Fruit fly (Drosophila melanogaster): ENCODE data around the gene CG14879.
A peak's percentile ranks its signal among the peaks of the same experiment; 100 is the strongest.

Gene CG14879

dm6 chr3R:16337053-16337385 lies 12.0 kb downstream of the CG14879 start (continued):
- peak; percentile 56 for TF ChIP-seq Camta (GFP tag; optimal IDR thresholded peaks at IDR 0.05)
- TF ChIP-seq CG13123 (GFP tag; optimal IDR thresholded peaks at IDR 0.05), result no peak
- peak; percentile 77 for TF ChIP-seq row (GFP tag; IDR thresholded peaks at IDR 0.05)
- TF ChIP-seq Dip3 (GFP tag; optimal IDR thresholded peaks at IDR 0.05), result no peak
- no peak; the same call in 2 of the 3 replicates for TF ChIP-seq Optix (GFP tag; IDR thresholded peaks at IDR 0.05)
- TF ChIP-seq CG12219 (GFP tag; optimal IDR thresholded peaks at IDR 0.05), result peak; percentile 48
- no peak for TF ChIP-seq odd (GFP tag; optimal IDR thresholded peaks at IDR 0.05)
- no peak for TF ChIP-seq seq (GFP tag; IDR thresholded peaks at IDR 0.05)
- TF ChIP-seq CG17612 (GFP tag; IDR thresholded peaks at IDR 0.05), result no peak
- TF ChIP-seq CG12236 (GFP tag; optimal IDR thresholded peaks at IDR 0.05), result peak; percentile 50
- no peak for TF ChIP-seq nerfin-1 (tag; optimal IDR thresholded peaks at IDR 0.05)
- no peak for TF ChIP-seq pzg (GFP tag; optimal IDR thresholded peaks at IDR 0.05)
- peak; percentile 61 for TF ChIP-seq CG6689 (GFP tag; IDR thresholded peaks at IDR 0.05)
- no peak for TF ChIP-seq Abd-B (GFP tag; optimal IDR thresholded peaks at IDR 0.05)
- TF ChIP-seq dan (GFP tag; IDR thresholded peaks at IDR 0.05), result peak; percentile 78
- 0 out of 3 replicates have a peak, but pooled peaks have one; percentile 5 for TF ChIP-seq dysf (GFP tag; IDR thresholded peaks at IDR 0.05)
- TF ChIP-seq ewg (GFP tag; optimal IDR thresholded peaks at IDR 0.05), result no peak
- no peak for TF ChIP-seq Dp (GFP tag; optimal IDR thresholded peaks at IDR 0.05)
- peak; percentile 2 for TF ChIP-seq CG1529 (GFP tag; optimal IDR thresholded peaks at IDR 0.05)
- no peak for TF ChIP-seq CG2199 (GFP tag; IDR thresholded peaks at IDR 0.05)
- peak; percentile 48; the same call in 1 of the 2 replicates for TF ChIP-seq sisA (GFP tag; IDR thresholded peaks at IDR 0.05)
- TF ChIP-seq Hmx (GFP tag; optimal IDR thresholded peaks at IDR 0.05), result no peak
- TF ChIP-seq Sin3A (optimal IDR thresholded peaks at IDR 0.05), result no peak
- peak; percentile 65; the same call in 1 of the 3 replicates for TF ChIP-seq CG3726 (GFP tag; IDR thresholded peaks at IDR 0.05)
- no peak for TF ChIP-seq slbo (GFP tag; IDR thresholded peaks at IDR 0.05)
- no peak for TF ChIP-seq corto (GFP tag; optimal IDR thresholded peaks at IDR 0.05)
- TF ChIP-seq sna (GFP tag; IDR thresholded peaks at IDR 0.05; ENCODE audit: partially characterized antibody), result no peak
- TF ChIP-seq gsb-n (tag; optimal IDR thresholded peaks at IDR 0.05), result peak; percentile 85
- no peak for TF ChIP-seq Doc2 (GFP tag; IDR thresholded peaks at IDR 0.05)
- no peak for TF ChIP-seq CG43689 (GFP tag; IDR thresholded peaks at IDR 0.05)
- TF ChIP-seq Ssrp (tag; optimal IDR thresholded peaks at IDR 0.05), result peak; percentile 60
- peak; percentile 59 for TF ChIP-seq CG8944 (GFP tag; optimal IDR thresholded peaks at IDR 0.05)
- TF ChIP-seq Nf-YA (GFP tag; IDR thresholded peaks at IDR 0.05), result no peak
- no peak for TF ChIP-seq CG12299 (tag; optimal IDR thresholded peaks at IDR 0.05)
- no peak for TF ChIP-seq Lpt (GFP tag; optimal IDR thresholded peaks at IDR 0.05)
- no peak for TF ChIP-seq Sox100B (GFP tag; optimal IDR thresholded peaks at IDR 0.05)
- TF ChIP-seq CG3407 (GFP tag; optimal IDR thresholded peaks at IDR 0.05), result no peak
- TF ChIP-seq Ets65A (GFP tag), result peak; percentile 3
- no peak for TF ChIP-seq Gsc (GFP tag; IDR thresholded peaks at IDR 0.05)
- TF ChIP-seq CG9727 (GFP tag; optimal IDR thresholded peaks at IDR 0.05), result peak; percentile 84
- no peak for TF ChIP-seq bab2 (GFP tag; optimal IDR thresholded peaks at IDR 0.05)
- TF ChIP-seq CG31224 (GFP tag; IDR thresholded peaks at IDR 0.05), result no peak
- no peak for TF ChIP-seq CG17912 (GFP tag; optimal IDR thresholded peaks at IDR 0.05)
- TF ChIP-seq lab (GFP tag; optimal IDR thresholded peaks at IDR 0.05), result peak; percentile 16
- TF ChIP-seq Eip74EF (GFP tag; optimal IDR thresholded peaks at IDR 0.05), result no peak
- TF ChIP-seq CG7357 (GFP tag; IDR thresholded peaks at IDR 0.05), result peak; percentile 33; the same call in 1 of the 3 replicates
- TF ChIP-seq CG31388 (GFP tag; optimal IDR thresholded peaks at IDR 0.05), result no peak
- no peak for TF ChIP-seq mld (GFP tag; IDR thresholded peaks at IDR 0.05; ENCODE audit: partially characterized antibody)
- TF ChIP-seq CG10543 (GFP tag; optimal IDR thresholded peaks at IDR 0.05), result no peak
- TF ChIP-seq pho (GFP tag; optimal IDR thresholded peaks at IDR 0.05), result no peak
- TF ChIP-seq CG11560 (tag; IDR thresholded peaks at IDR 0.05), result no peak
- peak; percentile 89 for TF ChIP-seq Med (GFP tag)
- peak; percentile 63 for TF ChIP-seq CG8359 (GFP tag; optimal IDR thresholded peaks at IDR 0.05; ENCODE audit: borderline replicate concordance)
